Worm (Caenorhabditis elegans) whole organism, young adult: ENCODE data around the gene pud-3.
"Not testable (repeated sequence)": the region's sequence is repeated elsewhere in the genome, so short reads cannot be mapped to it uniquely, and the experiment has no call there.

Experiments
- F52B5.7 ChIP-seq: sonication (generic microtip); optimal IDR thresholded peaks from 2 replicates; lab custom pipeline; 2016; ENCODE audit warnings: mild to moderate bottlenecking, missing genetic modification characterization, missing compliant biosample characterization
- F57C9.4 ChIP-seq: sonication (generic microtip); optimal IDR thresholded peaks from 2 replicates; lab custom pipeline; 2017; ENCODE audit warnings: mild to moderate bottlenecking, missing genetic modification characterization, missing compliant biosample characterization
- let-607 ChIP-seq, 2 experiments: fragments of 200-800 bp in 1 of 2; sonication (Bioruptor generic) in 1 of 2; sonication (generic microtip) in 1 of 2; optimal IDR thresholded peaks; 2 replicates each; lab custom pipeline; 2016 to 2018; ENCODE audit warnings: mild to moderate bottlenecking in 2 of 2, missing compliant biosample characterization in 2 of 2, missing genetic modification characterization in 2 of 2, moderate library complexity in 2 of 2, missing genotype in 1 of 2
- mcd-1 ChIP-seq: fragments of 200-800 bp; sonication (Bioruptor generic); IDR thresholded peaks from 2 replicates; pipeline ENCODE4 v1.3.6; 2022; ENCODE audit warnings: missing genetic modification reagents, missing genetic modification characterization, missing compliant biosample characterization
- nhr-90 ChIP-seq: sonication (generic microtip); optimal IDR thresholded peaks from 2 replicates; lab custom pipeline; 2016; ENCODE audit warnings: missing genotype, mild to moderate bottlenecking, missing genetic modification characterization, missing compliant biosample characterization
- unc-62 ChIP-seq: fragments of 150-350 bp; optimal IDR thresholded peaks from 2 replicates; lab custom pipeline; 2014; ENCODE audit warnings: missing biosample characterization, missing genetic modification reagents, missing genetic modification characterization
- xnd-1 ChIP-seq: sonication (generic microtip); optimal IDR thresholded peaks from 2 replicates; lab custom pipeline; 2016; ENCODE audit warnings: missing genotype, missing genetic modification reagents, missing genetic modification characterization, missing compliant biosample characterization
- ztf-3 ChIP-seq: fragments of 200-800 bp; sonication (Bioruptor generic); optimal IDR thresholded peaks from 2 replicates; lab custom pipeline; 2018; ENCODE audit warnings: mild to moderate bottlenecking, missing genetic modification characterization, missing compliant biosample characterization

DNA sequence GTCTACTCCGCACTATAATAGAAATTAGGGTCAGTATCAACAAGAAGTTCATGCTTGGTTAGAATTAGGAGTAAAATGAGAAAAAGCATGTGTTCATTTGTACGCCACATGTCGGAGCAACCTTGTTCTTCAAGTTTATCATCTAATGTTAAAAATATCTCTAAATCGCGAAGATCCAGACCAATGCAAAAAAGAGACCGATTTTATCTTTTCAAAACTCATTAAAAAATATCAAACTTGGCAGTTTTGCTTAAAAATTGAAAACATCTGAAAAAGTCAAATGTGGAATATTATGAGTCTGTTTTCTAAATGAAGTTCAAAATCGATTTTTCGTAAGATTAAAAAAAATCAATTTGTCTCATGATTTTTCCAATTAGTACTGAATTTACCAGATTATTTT lies 4.0 kb downstream of the pud-3 start, which contains the start of gene Y19D10B.6:
- TF ChIP-seq nhr-90; let-607 (tag; optimal IDR thresholded peaks at IDR 0.05; lab: Kevin White, UChicago); unc-62 (GFP tag; lab: Kevin White, UChicago); F57C9.4 (tag; lab: Kevin White, UChicago); mcd-1; xnd-1; ztf-3 (GFP tag; lab: Kevin White, UChicago); F52B5.7: not testable (repeated sequence)
